Fruit fly (Drosophila melanogaster) whole organism, embryonic: ENCODE measurements around the gene RpLP1.

Experiments used
- Antp ChIP-seq: fragments of 200-800 bp; sonication (Bioruptor generic); optimal IDR thresholded peaks from 3 replicates; lab custom pipeline; 2016; ENCODE audit warnings: missing biosample characterization, missing genetic modification characterization
- B-H2 ChIP-seq: fragments of 200-800 bp; sonication (Bioruptor generic); optimal IDR thresholded peaks from 2 replicates; lab custom pipeline; 2018; ENCODE audit warnings: missing biosample characterization, mild to moderate bottlenecking, missing genetic modification characterization
- Bdp1 ChIP-seq: fragments of 200-800 bp; sonication (Bioruptor generic); optimal IDR thresholded peaks from 3 replicates; lab custom pipeline; 2016; ENCODE audit warnings: missing biosample characterization, missing genetic modification characterization
- BtbVII ChIP-seq: fragments of 200-800 bp; sonication (Bioruptor generic); optimal IDR thresholded peaks from 3 replicates; lab custom pipeline; 2017; ENCODE audit warnings: missing biosample characterization, mild to moderate bottlenecking, missing genetic modification characterization
- CG10321 ChIP-seq: fragments of 200-800 bp; sonication (Bioruptor generic); IDR thresholded peaks from 2 replicates; pipeline ENCODE4 v1.3.6; 2022; ENCODE audit warnings: missing biosample characterization, missing genetic modification characterization
- CG10565 ChIP-seq: fragments of 200-800 bp; sonication (Bioruptor generic); optimal IDR thresholded peaks from 3 replicates; lab custom pipeline; 2016; ENCODE audit warnings: missing biosample characterization, mild to moderate bottlenecking, missing genetic modification characterization
- CG10959 ChIP-seq: fragments of 200-800 bp; sonication (Bioruptor generic); IDR thresholded peaks from 2 replicates; pipeline ENCODE4 v1.3.6; 2022; ENCODE audit warnings: missing biosample characterization, missing genetic modification characterization
- CG11723 ChIP-seq: fragments of 200-800 bp; sonication (Bioruptor generic); optimal IDR thresholded peaks from 2 replicates; lab custom pipeline; 2017; ENCODE audit warnings: missing biosample characterization, mild to moderate bottlenecking, missing genetic modification characterization
- CG12155 ChIP-seq: fragments of 200-800 bp; sonication (Bioruptor generic); optimal IDR thresholded peaks from 3 replicates; lab custom pipeline; 2016; ENCODE audit warnings: missing biosample characterization, missing genetic modification characterization
- CG14441 ChIP-seq: fragments of 200-800 bp; sonication (Bioruptor generic); IDR thresholded peaks from 2 replicates; pipeline ENCODE4 v1.3.6; 2022; ENCODE audit warnings: missing biosample characterization, missing genetic modification characterization
- CG15514 ChIP-seq: fragments of 200-800 bp; sonication (Bioruptor generic); optimal IDR thresholded peaks from 3 replicates; lab custom pipeline; 2017; ENCODE audit warnings: missing biosample characterization, missing genetic modification characterization, mild to moderate bottlenecking, moderate library complexity, missing genetic modification reagents
- CG1602 ChIP-seq: fragments of 200-800 bp; sonication (Bioruptor generic); optimal IDR thresholded peaks from 3 replicates; lab custom pipeline; 2016; ENCODE audit warnings: missing biosample characterization, missing genetic modification characterization
- CG17912 ChIP-seq: fragments of 200-800 bp; sonication (Bioruptor generic); optimal IDR thresholded peaks from 2 replicates; lab custom pipeline; 2018; ENCODE audit warnings: missing biosample characterization, mild to moderate bottlenecking, missing genetic modification characterization
- CG18262 ChIP-seq: fragments of 200-800 bp; optimal IDR thresholded peaks from 3 replicates; lab custom pipeline; 2019; ENCODE audit warnings: missing biosample characterization, mild to moderate bottlenecking, missing genetic modification characterization, moderate library complexity
- CG2875 ChIP-seq: fragments of 200-800 bp; sonication (Bioruptor generic); optimal IDR thresholded peaks from 2 replicates; lab custom pipeline; 2017; ENCODE audit warnings: missing biosample characterization, mild to moderate bottlenecking, missing genetic modification characterization, missing genetic modification reagents
- CG32532 ChIP-seq: fragments of 200-800 bp; sonication (Bioruptor generic); IDR thresholded peaks from 2 replicates; pipeline ENCODE4 v1.3.6; 2022; ENCODE audit warnings: missing biosample characterization, missing genetic modification characterization
- CG42726 ChIP-seq: fragments of 200-800 bp; sonication (Bioruptor generic); IDR thresholded peaks from 2 replicates; pipeline ENCODE4 v1.3.6; 2022; ENCODE audit warnings: missing biosample characterization, missing genetic modification characterization; ENCODE audit not compliant: partially characterized antibody
- CG4707 ChIP-seq: fragments of 200-800 bp; sonication (Bioruptor generic); optimal IDR thresholded peaks from 2 replicates; lab custom pipeline; 2018; ENCODE audit warnings: missing biosample characterization, mild to moderate bottlenecking, missing genetic modification characterization, moderate library complexity
- CG6254 ChIP-seq: fragments of 200-800 bp; sonication (Bioruptor generic); optimal IDR thresholded peaks from 3 replicates; lab custom pipeline; 2017; ENCODE audit warnings: mild to moderate bottlenecking, missing biosample characterization, missing genetic modification reagents, missing genetic modification characterization
- CG6272 ChIP-seq: fragments of 200-800 bp; sonication (Bioruptor generic); IDR thresholded peaks from 2 replicates; pipeline ENCODE4 v1.3.6; 2022; ENCODE audit warnings: missing biosample characterization, missing genetic modification characterization
- CG6654 ChIP-seq: fragments of 200-800 bp; sonication (Bioruptor generic); optimal IDR thresholded peaks from 2 replicates; lab custom pipeline; 2017; ENCODE audit warnings: missing biosample characterization, mild to moderate bottlenecking, missing genetic modification characterization
- CG6854 ChIP-seq: fragments of 200-800 bp; sonication (Bioruptor generic); optimal IDR thresholded peaks from 3 replicates; lab custom pipeline; 2017; ENCODE audit warnings: missing biosample characterization, mild to moderate bottlenecking, missing genetic modification characterization
- CG7839 ChIP-seq: fragments of 200-800 bp; sonication (Bioruptor generic); optimal IDR thresholded peaks from 3 replicates; lab custom pipeline; 2018; ENCODE audit warnings: missing biosample characterization, mild to moderate bottlenecking, missing genetic modification characterization, moderate library complexity
- CG8089 ChIP-seq: fragments of 200-800 bp; sonication (Bioruptor generic); optimal IDR thresholded peaks from 3 replicates; lab custom pipeline; 2016; ENCODE audit warnings: missing biosample characterization, missing genetic modification characterization
- Dad ChIP-seq: fragments of 200-800 bp; sonication (Bioruptor generic); optimal IDR thresholded peaks from 3 replicates; lab custom pipeline; 2016; ENCODE audit warnings: missing biosample characterization, missing genetic modification characterization
- E2f1 ChIP-seq: fragments of 200-800 bp; sonication (Bioruptor generic); IDR thresholded peaks from 2 replicates; pipeline ENCODE4 v1.3.6; 2022; ENCODE audit warnings: missing biosample characterization, missing genetic modification characterization
- ERR ChIP-seq: fragments of 200-800 bp; sonication (Bioruptor generic); optimal IDR thresholded peaks from 2 replicates; lab custom pipeline; 2016; ENCODE audit warnings: missing biosample characterization, missing genetic modification characterization
- Gug ChIP-seq: fragments of 200-800 bp; sonication (Bioruptor generic); IDR thresholded peaks from 4 replicates; pipeline ENCODE4 v1.3.6; 2022; ENCODE audit warnings: missing biosample characterization, missing genetic modification characterization
- HLH4C ChIP-seq: fragments of 200-800 bp; sonication (Bioruptor generic); IDR thresholded peaks from 3 replicates; pipeline ENCODE4 v1.3.6; 2022; ENCODE audit warnings: missing biosample characterization, missing genetic modification characterization; ENCODE audit not compliant: partially characterized antibody
- Max ChIP-seq: fragments of 200-800 bp; sonication (Bioruptor generic); optimal IDR thresholded peaks from 2 replicates; lab custom pipeline; 2016; ENCODE audit warnings: missing biosample characterization, mild to moderate bottlenecking, missing genetic modification characterization
- Myb ChIP-seq: fragments of 200-800 bp; sonication (Bioruptor generic); optimal IDR thresholded peaks from 2 replicates; lab custom pipeline; 2016; ENCODE audit warnings: missing biosample characterization, missing genetic modification characterization
- NfI ChIP-seq: fragments of 200-800 bp; sonication (Bioruptor generic); optimal IDR thresholded peaks from 3 replicates; lab custom pipeline; 2018; ENCODE audit warnings: missing biosample characterization, mild to moderate bottlenecking, missing genetic modification characterization, moderate library complexity
- Rx ChIP-seq: fragments of 200-800 bp; sonication (Bioruptor generic); IDR thresholded peaks from 2 replicates; pipeline ENCODE4 v1.3.6; 2022; ENCODE audit warnings: missing biosample characterization, missing genetic modification characterization
- Scr ChIP-seq: fragments of 200-800 bp; sonication (Bioruptor generic); IDR thresholded peaks from 2 replicates; pipeline ENCODE4 v1.3.6; 2022; ENCODE audit warnings: missing biosample characterization, missing genetic modification characterization; ENCODE audit not compliant: partially characterized antibody
- Six4 ChIP-seq: fragments of 200-800 bp; sonication (Bioruptor generic); optimal IDR thresholded peaks from 2 replicates; lab custom pipeline; 2016; ENCODE audit warnings: missing biosample characterization, missing genetic modification characterization
- chif ChIP-seq, 2 experiments: fragments of 200-800 bp; sonication (Bioruptor generic); optimal IDR thresholded peaks; 3 replicates each; lab custom pipeline; 2016; ENCODE audit warnings: missing biosample characterization in 2 of 2, missing genetic modification characterization in 2 of 2
- da ChIP-seq: fragments of 200-800 bp; sonication (Bioruptor generic); optimal IDR thresholded peaks from 2 replicates; lab custom pipeline; 2016; ENCODE audit warnings: missing biosample characterization, missing genetic modification characterization
- dan ChIP-seq: fragments of 200-800 bp; sonication (Bioruptor generic); IDR thresholded peaks from 2 replicates; pipeline ENCODE4 v1.3.6; 2022; ENCODE audit warnings: missing biosample characterization, missing genetic modification characterization
- dm ChIP-seq: fragments of 200-800 bp; sonication (Bioruptor generic); optimal IDR thresholded peaks from 3 replicates; lab custom pipeline; 2016; ENCODE audit warnings: missing biosample characterization, missing genetic modification characterization
- ewg ChIP-seq: fragments of 200-800 bp; sonication (Bioruptor generic); optimal IDR thresholded peaks from 3 replicates; lab custom pipeline; 2017; ENCODE audit warnings: mild to moderate bottlenecking, missing biosample characterization, missing genetic modification reagents, missing genetic modification characterization
- gem ChIP-seq: fragments of 200-800 bp; sonication (Bioruptor generic); optimal IDR thresholded peaks from 2 replicates; lab custom pipeline; 2019; ENCODE audit warnings: missing biosample characterization, mild to moderate bottlenecking, missing genetic modification characterization, moderate library complexity
- hb ChIP-seq: fragments of 200-800 bp; sonication (Bioruptor generic); IDR thresholded peaks from 3 replicates; pipeline ENCODE4 v1.3.6; 2022; ENCODE audit warnings: missing biosample characterization, missing genetic modification characterization; ENCODE audit not compliant: partially characterized antibody
- luna ChIP-seq: fragments of 200-800 bp; sonication (Bioruptor generic); optimal IDR thresholded peaks from 2 replicates; lab custom pipeline; 2016; ENCODE audit warnings: missing biosample characterization, missing genetic modification characterization
- mam ChIP-seq: fragments of 200-800 bp; sonication (Bioruptor generic); optimal IDR thresholded peaks from 3 replicates; lab custom pipeline; 2016; ENCODE audit warnings: missing biosample characterization, missing genetic modification characterization
- pnt ChIP-seq: fragments of 200-800 bp; sonication (Bioruptor generic); optimal IDR thresholded peaks from 3 replicates; lab custom pipeline; 2016; ENCODE audit warnings: missing biosample characterization, missing genetic modification characterization
- sens ChIP-seq: fragments of 200-800 bp; sonication (Bioruptor generic); peaks from one replicate; lab custom pipeline; 2016; ENCODE audit warnings: missing biosample characterization, missing genetic modification characterization
- tna ChIP-seq: fragments of 200-800 bp; sonication (Bioruptor generic); IDR thresholded peaks from 2 replicates; pipeline ENCODE4 v1.3.6; 2022; ENCODE audit warnings: missing biosample characterization, missing genetic modification characterization; ENCODE audit not compliant: partially characterized antibody

The RpLP1 gene

dm6 chr2L:429680-430484 is 10.1 kb downstream of the RpLP1 start (continued):
- TF ChIP-seq BtbVII (GFP tag; lab: Kevin White, UChicago) = no peak
- peak; percentile 61 for TF ChIP-seq CG8089 (GFP tag; lab: Kevin White, UChicago)
- TF ChIP-seq Bdp1 = peak; percentile 5
- TF ChIP-seq ERR (GFP tag; lab: Kevin White, UChicago) = peak; percentile 38
- peak; percentile 41; the same call in 1 of the 2 replicates for TF ChIP-seq CG10959
- peak; percentile 48 for TF ChIP-seq pnt (GFP tag; lab: Kevin White, UChicago)
- peak; percentile 61 for TF ChIP-seq mam
- no peak for TF ChIP-seq CG14441 (GFP tag; lab: Robert Waterston, UW)
- no peak for TF ChIP-seq CG17912 (GFP tag; lab: Kevin White, UChicago)
- TF ChIP-seq sens = peak; percentile 96
- peak; percentile 44 for TF ChIP-seq CG12155
- peak; percentile 20 for TF ChIP-seq ewg
- TF ChIP-seq CG10565 (GFP tag; lab: Kevin White, UChicago) = no peak
- TF ChIP-seq dan = 0 out of 2 replicates have a peak, but pooled peaks have one; percentile 45
- TF ChIP-seq CG42726 (GFP tag; lab: Robert Waterston, UW) = no peak
- peak; percentile 55 for TF ChIP-seq CG7839 (tag; lab: Kevin White, UChicago)
- TF ChIP-seq CG2875 (GFP tag; lab: Kevin White, UChicago) = peak; percentile 25
- peak; percentile 44 for TF ChIP-seq Max (GFP tag; lab: Kevin White, UChicago)
- peak; percentile 61 for TF ChIP-seq Gug (GFP tag; lab: Robert Waterston, UW)
- peak; percentile 34 for TF ChIP-seq Six4 (GFP tag; lab: Kevin White, UChicago)
- TF ChIP-seq Antp (GFP tag; lab: Kevin White, UChicago) = peak; percentile 55
- peak; percentile 60 for TF ChIP-seq CG32532 (GFP tag; lab: Robert Waterston, UW)
- TF ChIP-seq CG1602 = peak; percentile 41
- TF ChIP-seq E2f1 = peak; percentile 21; the same call in 1 of the 2 replicates
- TF ChIP-seq CG6272 = 0 out of 2 replicates have a peak, but pooled peaks have one; percentile 49
- no peak for TF ChIP-seq CG10321 (GFP tag; lab: Robert Waterston, UW)
- peak; percentile 13 for TF ChIP-seq CG15514 (GFP tag; lab: Kevin White, UChicago)
- peak; percentile 6 for TF ChIP-seq CG6854 (GFP tag; lab: Kevin White, UChicago)

DNA sequence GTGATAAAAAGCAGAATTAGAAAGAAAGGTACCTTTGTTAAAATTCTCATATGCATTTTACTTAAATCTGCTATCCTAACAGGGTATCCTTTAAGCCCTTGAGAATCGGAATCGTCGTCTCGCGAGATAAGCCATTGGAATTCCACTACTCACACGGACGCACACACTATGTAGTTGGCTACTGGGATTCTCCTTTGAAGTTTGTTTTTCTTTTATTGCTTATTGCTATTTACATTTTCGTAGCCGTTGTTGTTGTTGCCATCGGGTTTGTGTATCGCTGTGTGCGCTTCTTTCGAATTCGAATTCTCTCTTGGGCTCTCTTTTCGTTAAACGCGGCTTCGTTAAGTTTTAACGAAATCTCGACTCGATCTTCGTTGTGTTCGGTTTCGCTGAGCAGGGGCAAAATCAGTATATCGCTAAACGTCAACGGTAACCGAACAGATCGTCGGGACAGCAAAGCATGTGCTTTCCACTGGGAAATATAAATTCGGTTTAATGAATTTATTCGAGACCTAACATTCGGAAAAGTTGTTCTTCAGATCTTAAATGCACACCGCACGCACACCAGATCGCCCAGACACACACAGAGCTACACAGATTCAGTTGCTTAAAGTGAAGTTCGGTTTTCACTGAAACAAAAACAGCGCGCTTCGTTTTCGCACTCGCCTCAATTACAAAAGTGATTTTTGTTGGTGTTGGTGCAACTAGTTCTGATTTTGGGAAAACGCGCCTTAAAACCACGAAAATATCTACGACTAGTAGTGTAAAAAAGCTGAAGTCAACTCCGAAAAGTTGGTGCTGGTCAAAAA is 11.3 kb downstream of the RpLP1 start, which contains the start of gene ex:
ex (plus strand) TSS at position 408 of the 809 bp plus-strand sequence.
- TF ChIP-seq tna (GFP tag; lab: Robert Waterston, UW) (no peak), CG6654 (GFP tag; lab: Kevin White, UChicago) (no peak), CG15514 (GFP tag; lab: Kevin White, UChicago) (peak; percentile 57), CG11723 (GFP tag; lab: Kevin White, UChicago) (peak; percentile 22), Scr (GFP tag; lab: Robert Waterston, UW) (no peak), Dad (GFP tag; lab: Kevin White, UChicago) (no peak), da (GFP tag; lab: Kevin White, UChicago) (no peak), luna (GFP tag; lab: Kevin White, UChicago) (peak; percentile 30), CG10321 (GFP tag; lab: Robert Waterston, UW) (peak; percentile 47; the same call in 1 of the 2 replicates), HLH4C (GFP tag; lab: Robert Waterston, UW) (peak; percentile 43; the same call in 1 of the 3 replicates), CG6254 (GFP tag; lab: Kevin White, UChicago) (peak; percentile 57), NfI (peak; percentile 35), gem (tag; lab: Kevin White, UChicago) (peak; percentile 64), chif (GFP tag; optimal IDR thresholded peaks at IDR 0.05; lab: Kevin White, UChicago) (peak in 1 of 2 experiments; percentile 37), CG18262 (peak; percentile 79), Rx (GFP tag; lab: Robert Waterston, UW) (no peak), hb (GFP tag; lab: Robert Waterston, UW) (no peak), B-H2 (GFP tag; lab: Kevin White, UChicago) (peak; percentile 75), CG1602 (no peak), dm (GFP tag; lab: Kevin White, UChicago) (peak; percentile 12), Myb (GFP tag; lab: Kevin White, UChicago) (peak; percentile 28), CG4707 (peak; percentile 80)
